Fruit fly (Drosophila melanogaster): Measurements from ENCODE around the gene CG34393.

- no peak for TF ChIP-seq tio (GFP tag; optimal IDR thresholded peaks at IDR 0.05)
- TF ChIP-seq jing (GFP tag; optimal IDR thresholded peaks at IDR 0.05) = no peak
- TF ChIP-seq CG4424 (GFP tag; optimal IDR thresholded peaks at IDR 0.05) = no peak
- no peak for TF ChIP-seq Dbx (GFP tag; IDR thresholded peaks at IDR 0.05)
- no peak for TF ChIP-seq CG10147 (GFP tag; optimal IDR thresholded peaks at IDR 0.05)
- TF ChIP-seq pita (GFP tag; optimal IDR thresholded peaks at IDR 0.05) = no peak
- TF ChIP-seq CG16815 (GFP tag; optimal IDR thresholded peaks at IDR 0.05) = no peak
- no peak for TF ChIP-seq B-H2 (GFP tag; optimal IDR thresholded peaks at IDR 0.05)
- no peak for TF ChIP-seq Deaf1 (tag; optimal IDR thresholded peaks at IDR 0.05)
- no peak for TF ChIP-seq Rx (GFP tag; IDR thresholded peaks at IDR 0.05)
- no peak for TF ChIP-seq CG8924 (tag; optimal IDR thresholded peaks at IDR 0.05)
- TF ChIP-seq GATAe (GFP tag; conservative IDR thresholded peaks at IDR 0.05) = no peak
Measured at dm6 chr2L:3145470-3145869, 54.8 kb downstream of the CG34393 start, which contains the start of gene ND-B14.5B.

All from whole organism, embryonic.